Worm (Caenorhabditis elegans) whole organism, young adult: ENCODE results near the gene B0310.6.

ENCODE experiments used
- B0035.1 ChIP-seq: sonication (generic microtip); optimal IDR thresholded peaks from 2 replicates; lab custom pipeline; 2016; ENCODE audit warnings: missing genetic modification characterization, mild to moderate bottlenecking, missing compliant biosample characterization, missing genotype, missing genetic modification reagents
- B0261.1 ChIP-seq: sonication (generic microtip); optimal IDR thresholded peaks from 2 replicates; lab custom pipeline; 2016; ENCODE audit warnings: mild to moderate bottlenecking, missing genetic modification characterization, moderate library complexity, missing compliant biosample characterization
- B0336.3 ChIP-seq: fragments of 200-800 bp; sonication (Bioruptor generic); IDR thresholded peaks from 2 replicates; pipeline ENCODE4 v1.3.6; 2022; ENCODE audit warnings: missing genetic modification characterization, missing compliant biosample characterization
- C06A6.2 ChIP-seq: fragments of 200-800 bp; sonication (Bioruptor generic); conservative IDR thresholded peaks from 2 replicates; pipeline ENCODE4 v1.3.6; 2022; ENCODE audit warnings: missing genetic modification characterization, missing compliant biosample characterization
- D2030.7 ChIP-seq: fragments of 200-800 bp; sonication (Bioruptor generic); IDR thresholded peaks from 2 replicates; pipeline ENCODE4 v1.3.6; 2022; ENCODE audit warnings: missing genetic modification reagents, missing genetic modification characterization, missing compliant biosample characterization
- F10E7.11 ChIP-seq: sonication (generic microtip); optimal IDR thresholded peaks from 2 replicates; lab custom pipeline; 2017; ENCODE audit warnings: mild to moderate bottlenecking, missing genetic modification characterization, moderate library complexity, missing compliant biosample characterization
- F33H1.4 ChIP-seq: fragments of 200-800 bp; sonication (Bioruptor generic); IDR thresholded peaks from 2 replicates; pipeline ENCODE4 v1.3.6; 2022; ENCODE audit warnings: missing genetic modification reagents, missing genetic modification characterization, missing compliant biosample characterization
- F39B2.1 ChIP-seq: fragments of 200-800 bp; sonication (Bioruptor generic); IDR thresholded peaks from 2 replicates; pipeline ENCODE4 v1.3.6; 2022; ENCODE audit warnings: missing genetic modification reagents, missing genetic modification characterization, missing compliant biosample characterization
- F49E8.2 ChIP-seq: sonication (generic microtip); optimal IDR thresholded peaks from 3 replicates; lab custom pipeline; 2017; ENCODE audit warnings: missing genetic modification characterization, mild to moderate bottlenecking, missing compliant biosample characterization, antibody characterized with exemption, moderate library complexity; ENCODE audit not compliant: insufficient read depth
- F52B5.7 ChIP-seq: sonication (generic microtip); optimal IDR thresholded peaks from 2 replicates; lab custom pipeline; 2016; ENCODE audit warnings: mild to moderate bottlenecking, missing genetic modification characterization, missing compliant biosample characterization
- T26A5.8 ChIP-seq: sonication (generic microtip); optimal IDR thresholded peaks from 2 replicates; lab custom pipeline; 2016; ENCODE audit warnings: missing genetic modification characterization, missing compliant biosample characterization
- Y53F4B.3 ChIP-seq: fragments of 200-800 bp; sonication (Bioruptor generic); IDR thresholded peaks from 2 replicates; pipeline ENCODE4 v1.3.6; 2022; ENCODE audit warnings: missing genetic modification reagents, missing genetic modification characterization, missing compliant biosample characterization
- Y53G8AR.9 ChIP-seq: fragments of 200-800 bp; sonication (Bioruptor generic); conservative IDR thresholded peaks from 2 replicates; pipeline ENCODE4 v1.3.6; 2022; ENCODE audit warnings: missing genetic modification reagents, missing genetic modification characterization, missing compliant biosample characterization
- Y67H2A.10 ChIP-seq: fragments of 200-800 bp; sonication (Bioruptor generic); conservative IDR thresholded peaks from 2 replicates; pipeline ENCODE4 v1.3.6; 2022; ENCODE audit warnings: missing genetic modification reagents, missing genetic modification characterization, missing compliant biosample characterization
- ama-1 ChIP-seq, 3 experiments: fragments of 150-350 bp in 1 of 3; sonication (generic microtip) in 2 of 3; optimal IDR thresholded peaks; 2 replicates each; lab custom pipeline; 2014 to 2018; ENCODE audit warnings: missing biosample characterization in 2 of 3, missing genetic modification characterization in 2 of 3, missing genetic modification reagents in 2 of 3
- attf-3 ChIP-seq: fragments of 200-800 bp; sonication (Bioruptor generic); conservative IDR thresholded peaks from 2 replicates; pipeline ENCODE4 v1.3.6; 2022; ENCODE audit warnings: missing genetic modification reagents, missing genetic modification characterization, missing compliant biosample characterization
- attf-6 ChIP-seq: fragments of 200-800 bp; sonication (Bioruptor generic); IDR thresholded peaks from 2 replicates; pipeline ENCODE4 v1.3.6; 2022; ENCODE audit warnings: missing genetic modification reagents, missing genetic modification characterization, missing compliant biosample characterization
- bed-1 ChIP-seq: fragments of 200-800 bp; sonication (Bioruptor generic); IDR thresholded peaks from 2 replicates; pipeline ENCODE4 v1.3.6; 2022; ENCODE audit warnings: missing genetic modification reagents, missing genetic modification characterization, missing compliant biosample characterization
- cebp-2 ChIP-seq: fragments of 200-800 bp; sonication (Bioruptor generic); IDR thresholded peaks from 2 replicates; pipeline ENCODE4 v1.3.6; 2022; ENCODE audit warnings: missing genetic modification characterization, missing compliant biosample characterization
- ceh-91 ChIP-seq: fragments of 200-800 bp; sonication (Bioruptor generic); IDR thresholded peaks from 2 replicates; pipeline ENCODE4 v1.3.6; 2022; ENCODE audit warnings: missing genetic modification reagents, missing genetic modification characterization, missing compliant biosample characterization
- egl-44 ChIP-seq: fragments of 200-800 bp; sonication (Bioruptor generic); IDR thresholded peaks from 2 replicates; pipeline ENCODE4 v1.3.6; 2022; ENCODE audit warnings: missing genetic modification reagents, missing genetic modification characterization, missing compliant biosample characterization
- him-1 ChIP-seq: sonication (generic microtip); optimal IDR thresholded peaks from 2 replicates; lab custom pipeline; 2016; ENCODE audit warnings: missing genotype, missing genetic modification reagents, missing genetic modification characterization, missing compliant biosample characterization
- hlh-26 ChIP-seq: fragments of 200-800 bp; sonication (Bioruptor generic); conservative IDR thresholded peaks from 2 replicates; pipeline ENCODE4 v1.3.6; 2022; ENCODE audit warnings: missing genetic modification reagents, missing genetic modification characterization, missing compliant biosample characterization
- hmg-1.2 ChIP-seq: fragments of 200-800 bp; sonication (Bioruptor generic); IDR thresholded peaks from 2 replicates; pipeline ENCODE4 v1.3.6; 2022; ENCODE audit warnings: missing genetic modification reagents, missing genetic modification characterization, missing compliant biosample characterization
- let-526 ChIP-seq: fragments of 200-800 bp; sonication (Bioruptor generic); IDR thresholded peaks from 2 replicates; pipeline ENCODE4 v1.3.6; 2022; ENCODE audit warnings: missing genetic modification reagents, missing genetic modification characterization, missing compliant biosample characterization
- let-607 ChIP-seq, 2 experiments: fragments of 200-800 bp in 1 of 2; sonication (Bioruptor generic) in 1 of 2; sonication (generic microtip) in 1 of 2; optimal IDR thresholded peaks; 2 replicates each; lab custom pipeline; 2016 to 2018; ENCODE audit warnings: mild to moderate bottlenecking in 2 of 2, missing compliant biosample characterization in 2 of 2, missing genetic modification characterization in 2 of 2, moderate library complexity in 2 of 2, missing genotype in 1 of 2
- lin-40 ChIP-seq: sonication (generic microtip); optimal IDR thresholded peaks from 2 replicates; lab custom pipeline; 2016; ENCODE audit warnings: missing genetic modification characterization, mild to moderate bottlenecking, missing compliant biosample characterization, missing genotype, missing genetic modification reagents
- lir-1 ChIP-seq: fragments of 200-800 bp; sonication (Bioruptor generic); conservative IDR thresholded peaks from 2 replicates; pipeline ENCODE4 v1.3.6; 2022; ENCODE audit warnings: missing genetic modification reagents, missing genetic modification characterization, missing compliant biosample characterization
- lsl-1 ChIP-seq: fragments of 200-800 bp; sonication (Bioruptor generic); optimal IDR thresholded peaks from 2 replicates; lab custom pipeline; 2018; ENCODE audit warnings: mild to moderate bottlenecking, missing genetic modification characterization, moderate library complexity, missing compliant biosample characterization
- madf-3 ChIP-seq: fragments of 200-800 bp; sonication (Bioruptor generic); IDR thresholded peaks from 2 replicates; pipeline ENCODE4 v1.3.6; 2022; ENCODE audit warnings: missing genetic modification reagents, missing genetic modification characterization, missing compliant biosample characterization
- madf-8 ChIP-seq: fragments of 200-800 bp; sonication (Bioruptor generic); conservative IDR thresholded peaks from 2 replicates; pipeline ENCODE4 v1.3.6; 2022; ENCODE audit warnings: missing genetic modification reagents, missing genetic modification characterization, missing compliant biosample characterization
- mxl-1 ChIP-seq: sonication (generic microtip); optimal IDR thresholded peaks from 2 replicates; lab custom pipeline; 2016; ENCODE audit warnings: missing genetic modification characterization, missing compliant biosample characterization
- nfyb-1 ChIP-seq: fragments of 200-800 bp; sonication (Bioruptor generic); IDR thresholded peaks from 2 replicates; pipeline ENCODE4 v1.3.6; 2022; ENCODE audit warnings: missing genetic modification reagents, missing genetic modification characterization, missing compliant biosample characterization
- nhr-120 ChIP-seq: fragments of 200-800 bp; sonication (Bioruptor generic); IDR thresholded peaks from 2 replicates; pipeline ENCODE4 v1.3.6; 2022; ENCODE audit warnings: missing genetic modification characterization, missing compliant biosample characterization
- nhr-179 ChIP-seq: sonication (generic microtip); optimal IDR thresholded peaks from 2 replicates; lab custom pipeline; 2016; ENCODE audit warnings: mild to moderate bottlenecking, missing genetic modification characterization, missing compliant biosample characterization
- nhr-27 ChIP-seq: fragments of 200-800 bp; sonication (Bioruptor generic); optimal IDR thresholded peaks from 2 replicates; lab custom pipeline; 2018; ENCODE audit warnings: mild to moderate bottlenecking, missing genetic modification characterization, moderate library complexity, missing compliant biosample characterization
- nhr-80 ChIP-seq: sonication (generic microtip); optimal IDR thresholded peaks from 2 replicates; lab custom pipeline; 2016; ENCODE audit warnings: missing genetic modification characterization, missing compliant biosample characterization
- pbrm-1 ChIP-seq: fragments of 200-800 bp; sonication (Bioruptor generic); IDR thresholded peaks from 2 replicates; pipeline ENCODE4 v1.3.6; 2022; ENCODE audit warnings: missing genetic modification reagents, missing genetic modification characterization, missing compliant biosample characterization
- repo-1 ChIP-seq: sonication (generic microtip); optimal IDR thresholded peaks from 2 replicates; lab custom pipeline; 2017; ENCODE audit warnings: mild to moderate bottlenecking, missing genetic modification characterization, missing compliant biosample characterization
- sdz-38 ChIP-seq: sonication (generic microtip); optimal IDR thresholded peaks from 2 replicates; lab custom pipeline; 2016; ENCODE audit warnings: missing genotype, missing genetic modification characterization, missing compliant biosample characterization
- snpc-1.1 ChIP-seq: sonication (generic microtip); optimal IDR thresholded peaks from 2 replicates; lab custom pipeline; 2017; ENCODE audit warnings: missing genetic modification characterization, mild to moderate bottlenecking, missing compliant biosample characterization, antibody characterized with exemption, moderate library complexity, missing genotype, missing genetic modification reagents; ENCODE audit not compliant: insufficient read depth
- snpc-3.4 ChIP-seq: sonication (generic microtip); optimal IDR thresholded peaks from 2 replicates; lab custom pipeline; 2017; ENCODE audit warnings: missing genetic modification characterization, mild to moderate bottlenecking, missing compliant biosample characterization, antibody characterized with exemption, moderate library complexity, missing genotype, missing genetic modification reagents
- tbx-9 ChIP-seq: sonication (generic microtip); optimal IDR thresholded peaks from 2 replicates; lab custom pipeline; 2016; ENCODE audit warnings: borderline replicate concordance, missing genetic modification characterization, inconsistent platforms, missing compliant biosample characterization
- xnd-1 ChIP-seq: sonication (generic microtip); optimal IDR thresholded peaks from 2 replicates; lab custom pipeline; 2016; ENCODE audit warnings: missing genotype, missing genetic modification reagents, missing genetic modification characterization, missing compliant biosample characterization
- zfh-2 ChIP-seq: fragments of 200-800 bp; sonication (Bioruptor generic); conservative IDR thresholded peaks from 2 replicates; pipeline ENCODE4 v1.3.6; 2022; ENCODE audit warnings: missing genetic modification reagents, missing genetic modification characterization, missing compliant biosample characterization
- zim-3 ChIP-seq: sonication (generic microtip); optimal IDR thresholded peaks from 2 replicates; lab custom pipeline; 2017; ENCODE audit warnings: mild to moderate bottlenecking, missing genetic modification characterization, moderate library complexity, missing compliant biosample characterization
- ztf-25 ChIP-seq: fragments of 200-800 bp; sonication (Bioruptor generic); IDR thresholded peaks from 2 replicates; pipeline ENCODE4 v1.3.6; 2022; ENCODE audit warnings: missing genetic modification reagents, missing genetic modification characterization, missing compliant biosample characterization

B0310.6 gene

DNA sequence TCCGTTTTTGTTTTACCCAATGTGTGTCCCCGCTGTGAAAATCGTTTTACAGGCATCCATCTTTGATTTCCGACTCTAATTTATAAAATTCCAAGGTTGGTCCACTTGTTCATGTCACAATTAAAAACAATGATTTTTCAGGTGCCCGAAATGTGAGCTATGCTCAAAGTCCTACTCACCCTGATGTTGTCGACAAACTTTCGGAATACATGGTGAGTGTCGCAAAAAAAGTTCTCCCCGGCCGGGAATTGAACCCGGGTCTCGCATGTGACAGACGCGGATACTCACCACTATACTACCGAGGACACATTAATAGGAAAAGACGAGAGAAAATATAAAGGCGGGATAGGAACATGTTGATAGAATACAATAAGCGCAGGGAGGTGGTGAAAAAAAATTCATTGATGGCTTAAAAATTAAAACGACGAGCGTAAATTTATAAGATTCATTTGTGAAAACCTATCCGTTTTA is 41.1 kb downstream of the B0310.6 start, which contains the start of gene egl-17 (continued):
- TF ChIP-seq T26A5.8 (tag; lab: Kevin White, UChicago) (peak; percentile 63), F49E8.2 (tag; lab: Kevin White, UChicago) (no peak), F39B2.1 (GFP tag; lab: Robert Waterston, UW) (no peak), let-607 (tag; optimal IDR thresholded peaks at IDR 0.05; lab: Kevin White, UChicago) (peak; percentile 64 to 69), hlh-26 (GFP tag; lab: Robert Waterston, UW) (no peak), B0035.1 (peak; percentile 86), C06A6.2 (GFP tag; lab: Robert Waterston, UW) (peak; percentile 71), lin-40 (peak; percentile 83), zfh-2 (no peak; the same call in 1 of the 2 replicates), lsl-1 (GFP tag; lab: Kevin White, UChicago) (peak; percentile 28), him-1 (tag; lab: Kevin White, UChicago) (peak; percentile 98), pbrm-1 (GFP tag; lab: Robert Waterston, UW) (peak; percentile 75), bed-1 (GFP tag; lab: Robert Waterston, UW) (0 out of 2 replicates have a peak, but pooled peaks have one; percentile 83), nhr-27 (peak; percentile 90), lir-1 (GFP tag; lab: Robert Waterston, UW) (peak; percentile 68), hmg-1.2 (GFP tag; lab: Robert Waterston, UW) (peak; percentile 86), cebp-2 (0 out of 2 replicates have a peak, but pooled peaks have one; percentile 54), madf-8 (0 out of 2 replicates have a peak, but pooled peaks have one; percentile 9), madf-3 (GFP tag; lab: Robert Waterston, UW) (no peak), Y53F4B.3 (GFP tag; lab: Robert Waterston, UW) (peak; percentile 65; the same call in 1 of the 2 replicates), nhr-80 (tag; lab: Kevin White, UChicago) (peak; percentile 45), nfyb-1 (GFP tag; lab: Robert Waterston, UW) (peak; percentile 90), F33H1.4 (GFP tag; lab: Robert Waterston, UW) (0 out of 2 replicates have a peak, but pooled peaks have one; percentile 11), mxl-1 (tag; lab: Kevin White, UChicago) (peak; percentile 94), ceh-91 (GFP tag; lab: Robert Waterston, UW) (peak; percentile 54), xnd-1 (tag; lab: Kevin White, UChicago) (no peak), ztf-25 (GFP tag; lab: Robert Waterston, UW) (peak; percentile 94), let-526 (GFP tag; lab: Robert Waterston, UW) (0 out of 2 replicates have a peak, but pooled peaks have one; percentile 15), sdz-38 (tag; lab: Kevin White, UChicago) (peak; percentile 22), tbx-9 (tag; lab: Kevin White, UChicago) (peak; percentile 66), attf-6 (GFP tag; lab: Robert Waterston, UW) (0 out of 2 replicates have a peak, but pooled peaks have one; percentile 19), egl-44 (GFP tag; lab: Robert Waterston, UW) (peak; percentile 88), zim-3 (tag; lab: Kevin White, UChicago) (peak; percentile 84), nhr-120 (GFP tag; lab: Robert Waterston, UW) (peak; percentile 59; the same call in 1 of the 2 replicates), attf-3 (peak; percentile 44; the same call in 1 of the 2 replicates), F52B5.7 (tag; lab: Kevin White, UChicago) (peak; percentile 86), snpc-1.1 (tag; lab: Kevin White, UChicago) (peak; percentile 75), D2030.7 (GFP tag; lab: Robert Waterston, UW) (peak; percentile 78), snpc-3.4 (peak; percentile 73), Y53G8AR.9 (GFP tag; lab: Robert Waterston, UW) (peak; percentile 83), B0336.3 (GFP tag; lab: Robert Waterston, UW) (peak; percentile 84), repo-1 (tag; lab: Kevin White, UChicago) (peak; percentile 83), ama-1 (optimal IDR thresholded peaks at IDR 0.05; lab: Kevin White, UChicago) (no peak), ama-1 (GFP tag; optimal IDR thresholded peaks at IDR 0.05; lab: Kevin White, UChicago) (peak; percentile 92 to 96), Y67H2A.10 (GFP tag; lab: Robert Waterston, UW) (no peak; the same call in 1 of the 2 replicates), B0261.1 (tag; lab: Kevin White, UChicago) (peak; percentile 96), nhr-179 (tag; lab: Kevin White, UChicago) (peak; percentile 62), F10E7.11 (tag; lab: Kevin White, UChicago) (peak; percentile 28)
